Fruit fly (Drosophila melanogaster) Kc167 (cell line): ENCODE results near the gene Xrp1.

Experiments
- Myc ChIP-seq: fragments of >200 bp; optimal IDR thresholded peaks from 2 replicates; lab custom pipeline; 2017; ENCODE audit warnings: missing external identifiers
- Sin3A ChIP-seq: fragments of >200 bp; optimal IDR thresholded peaks from 2 replicates; lab custom pipeline; 2018; ENCODE audit warnings: missing external identifiers
- h ChIP-seq: fragments of >200 bp; optimal IDR thresholded peaks from 3 replicates; lab custom pipeline; 2018; ENCODE audit warnings: missing external identifiers
- insv ChIP-seq: fragments of >200 bp; optimal IDR thresholded peaks from 3 replicates; lab custom pipeline; 2018; ENCODE audit warnings: missing external identifiers
- psq ChIP-seq: fragments of >200 bp; optimal IDR thresholded peaks from 2 replicates; lab custom pipeline; 2017; ENCODE audit warnings: missing external identifiers
- ttk ChIP-seq: sonication (Bioruptor generic); optimal IDR thresholded peaks from 2 replicates; lab custom pipeline; 2017; ENCODE audit warnings: missing external identifiers

Gene Xrp1

dm6 chr3R:18928346-18928917 is 13.7 kb downstream of the Xrp1 start, which contains the start of gene Mpc1:
Gene Mpc1, minus strand, starts transcription at chr3R:18928659.
- TF ChIP-seq Myc (lab: Kevin White, UChicago) (no peak), Sin3A (lab: Kevin White, UChicago) (no peak), h (lab: Kevin White, UChicago) (no peak), insv (no peak), ttk (lab: Kevin White, UChicago) (no peak), psq (no peak)

- TF ChIP-seq psq, result no peak
- no peak for TF ChIP-seq Myc (lab: Kevin White, UChicago)
Observed at dm6 chr3R:18928918-18929705, 14.3 kb downstream of the Xrp1 start, which contains the start of gene CG42613. Gene CG42613, plus strand, starts transcription at chr3R:18929196.

dm6 chr3R:18931725-18932124 is 17.0 kb downstream of the Xrp1 start:
- TF ChIP-seq Sin3A (lab: Kevin White, UChicago) (no peak), Myc (lab: Kevin White, UChicago) (no peak), insv (no peak), psq (no peak), ttk (lab: Kevin White, UChicago) (no peak), h (lab: Kevin White, UChicago) (no peak)

- no peak for TF ChIP-seq Sin3A (lab: Kevin White, UChicago)
- TF ChIP-seq h (lab: Kevin White, UChicago), result no peak
- no peak for TF ChIP-seq psq
- TF ChIP-seq Myc (lab: Kevin White, UChicago), result no peak
- no peak for TF ChIP-seq insv
- no peak for TF ChIP-seq ttk (lab: Kevin White, UChicago)
Observed at dm6 chr3R:18947307-18947706, 32.5 kb downstream of the Xrp1 start.

- TF ChIP-seq psq, result no peak
- no peak for TF ChIP-seq Myc (lab: Kevin White, UChicago)
- no peak for TF ChIP-seq insv
- no peak for TF ChIP-seq ttk (lab: Kevin White, UChicago)
- TF ChIP-seq Sin3A (lab: Kevin White, UChicago), result no peak
Observed at dm6 chr3R:18949131-18949530, 34.4 kb downstream of the Xrp1 start.

- TF ChIP-seq Myc (lab: Kevin White, UChicago), result no peak
- TF ChIP-seq insv, result no peak
- TF ChIP-seq psq, result no peak
- TF ChIP-seq h (lab: Kevin White, UChicago), result no peak
- TF ChIP-seq Sin3A (lab: Kevin White, UChicago), result no peak
- no peak for TF ChIP-seq ttk (lab: Kevin White, UChicago)
Observed at dm6 chr3R:18949896-18950295, 35.1 kb downstream of the Xrp1 start, which contains the start of gene CG43732. Gene CG43732, plus strand, starts transcription at chr3R:18950196.

dm6 chr3R:18964819-18965218 is 50.1 kb downstream of the Xrp1 start:
- TF ChIP-seq insv (no peak), psq (no peak), ttk (lab: Kevin White, UChicago) (no peak), Myc (lab: Kevin White, UChicago) (no peak), Sin3A (lab: Kevin White, UChicago) (no peak), h (lab: Kevin White, UChicago) (no peak)
